Worm (Caenorhabditis elegans): ENCODE measurements around the gene F14D7.6.

DNA sequence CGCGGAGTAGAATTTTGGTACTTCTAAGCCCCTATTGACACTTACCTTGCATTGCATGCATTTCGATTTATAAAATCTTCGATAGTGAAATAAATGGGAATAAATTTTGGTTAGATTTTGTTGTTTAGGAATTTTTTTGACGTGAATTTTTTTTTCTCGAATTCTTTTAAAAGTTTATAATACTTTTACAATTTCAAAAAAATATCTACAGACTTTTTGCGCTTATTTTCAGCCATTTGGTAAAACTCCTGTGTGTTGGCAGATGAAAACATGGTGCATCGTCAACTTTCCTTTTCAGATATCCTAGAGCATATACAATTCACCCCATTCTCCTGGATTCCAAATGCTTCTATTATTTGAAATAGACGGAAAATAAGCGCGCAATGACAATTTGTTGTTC, 10.6 kb upstream of the F14D7.6 start, which contains the start of gene F14D7.18:
- TF ChIP-seq snpc-4 (tag; optimal IDR thresholded peaks at IDR 0.05), result no peak
- TF ChIP-seq nhr-76 (tag; optimal IDR thresholded peaks at IDR 0.05), result no peak
- TF ChIP-seq sem-2 (GFP tag; optimal IDR thresholded peaks at IDR 0.05), result no peak
- no peak for TF ChIP-seq pha-4 (tag; optimal IDR thresholded peaks at IDR 0.05)
- TF ChIP-seq tbx-8 (GFP tag; optimal IDR thresholded peaks at IDR 0.05), result no peak
- no peak for TF ChIP-seq elt-3 (tag; optimal IDR thresholded peaks at IDR 0.05)
- no peak for TF ChIP-seq blmp-1 (tag; optimal IDR thresholded peaks at IDR 0.05)
- no peak for TF ChIP-seq nhr-237 (tag; optimal IDR thresholded peaks at IDR 0.05)
- no peak for TF ChIP-seq nhr-28 (tag; optimal IDR thresholded peaks at IDR 0.05)
- TF ChIP-seq mep-1 (tag; optimal IDR thresholded peaks at IDR 0.05), result no peak
- TF ChIP-seq ces-1 (GFP tag; optimal IDR thresholded peaks at IDR 0.05), result no peak
- TF ChIP-seq ceh-43 (GFP tag; optimal IDR thresholded peaks at IDR 0.05), result no peak
- TF ChIP-seq unc-39 (tag; optimal IDR thresholded peaks at IDR 0.05), result no peak
- no peak for TF ChIP-seq unc-62 (GFP tag; optimal IDR thresholded peaks at IDR 0.05)
